Worm (Caenorhabditis elegans): ENCODE measurements around the gene ufd-3.
A peak's percentile ranks its signal among the peaks of the same experiment; 100 is the strongest.

The ufd-3 gene

ce11 chrII:9940430-9940829, at the start of gene ufd-3:
Gene ufd-3, plus strand, starts transcription at chrII:9940753.
- TF ChIP-seq ham-2 (GFP tag; optimal IDR thresholded peaks at IDR 0.05) (no peak), ceh-43 (GFP tag; optimal IDR thresholded peaks at IDR 0.05) (no peak), hlh-1 (tag; optimal IDR thresholded peaks at IDR 0.05) (peak; percentile 54), nhr-2 (tag; optimal IDR thresholded peaks at IDR 0.05) (no peak), pha-4 (tag; optimal IDR thresholded peaks at IDR 0.05) (peak; percentile 82), cnd-1 (tag; optimal IDR thresholded peaks at IDR 0.05) (peak; percentile 36), unc-120 (tag; optimal IDR thresholded peaks at IDR 0.05; ENCODE audit: poor library complexity, severe bottlenecking) (no peak), lin-13 (tag; optimal IDR thresholded peaks at IDR 0.05) (peak; percentile 81), elt-3 (tag; optimal IDR thresholded peaks at IDR 0.05) (no peak), nhr-237 (tag; optimal IDR thresholded peaks at IDR 0.05) (peak; percentile 76), M03D4.4 (tag; optimal IDR thresholded peaks at IDR 0.05) (no peak), mls-2 (tag; optimal IDR thresholded peaks at IDR 0.05) (no peak), lsy-2 (tag; optimal IDR thresholded peaks at IDR 0.05) (peak; percentile 81), zip-8 (tag; optimal IDR thresholded peaks at IDR 0.05) (no peak), blmp-1 (tag; optimal IDR thresholded peaks at IDR 0.05) (no peak), sem-2 (GFP tag; optimal IDR thresholded peaks at IDR 0.05) (no peak), nhr-28 (tag; optimal IDR thresholded peaks at IDR 0.05) (no peak), nhr-76 (tag; optimal IDR thresholded peaks at IDR 0.05) (no peak), ceh-83 (GFP tag; optimal IDR thresholded peaks at IDR 0.05) (no peak), tbx-8 (GFP tag; optimal IDR thresholded peaks at IDR 0.05) (no peak), unc-39 (tag; optimal IDR thresholded peaks at IDR 0.05) (no peak), ztf-11 (tag; optimal IDR thresholded peaks at IDR 0.05) (no peak), bed-3 (GFP tag; optimal IDR thresholded peaks at IDR 0.05) (no peak), ces-1 (GFP tag; optimal IDR thresholded peaks at IDR 0.05) (peak; percentile 61), flh-1 (GFP tag; optimal IDR thresholded peaks at IDR 0.05) (no peak), drap-1 (GFP tag; optimal IDR thresholded peaks at IDR 0.05) (peak; percentile 34), snpc-4 (tag; optimal IDR thresholded peaks at IDR 0.05) (no peak), elt-1 (tag; optimal IDR thresholded peaks at IDR 0.05; ENCODE audit: borderline replicate concordance, insufficient read depth) (no peak), mab-5 (tag; optimal IDR thresholded peaks at IDR 0.05) (no peak), mep-1 (tag; optimal IDR thresholded peaks at IDR 0.05) (peak; percentile 91), sptf-1 (tag; optimal IDR thresholded peaks at IDR 0.05) (peak; percentile 74), ceh-39 (tag; optimal IDR thresholded peaks at IDR 0.05) (no peak), unc-62 (GFP tag; optimal IDR thresholded peaks at IDR 0.05) (no peak), nhr-12 (tag; optimal IDR thresholded peaks at IDR 0.05) (no peak), lin-32 (GFP tag; optimal IDR thresholded peaks at IDR 0.05) (no peak)

- TF ChIP-seq lsy-2 (tag; optimal IDR thresholded peaks at IDR 0.05) = no peak
- no peak for TF ChIP-seq unc-39 (tag; optimal IDR thresholded peaks at IDR 0.05)
- peak; percentile 20 for TF ChIP-seq pha-4 (tag; optimal IDR thresholded peaks at IDR 0.05)
- peak; percentile 7 for TF ChIP-seq sptf-1 (tag; optimal IDR thresholded peaks at IDR 0.05)
- no peak for TF ChIP-seq drap-1 (GFP tag; optimal IDR thresholded peaks at IDR 0.05)
- no peak for TF ChIP-seq sem-2 (GFP tag; optimal IDR thresholded peaks at IDR 0.05)
- no peak for TF ChIP-seq nhr-76 (tag; optimal IDR thresholded peaks at IDR 0.05)
- no peak for TF ChIP-seq nhr-2 (tag; optimal IDR thresholded peaks at IDR 0.05)
Observed at ce11 chrII:9891031-9891689, 49.4 kb upstream of the ufd-3 start, which contains the start of gene vgln-1. Gene vgln-1, minus strand, starts transcription at chrII:9891081.

- TF ChIP-seq flh-1 (GFP tag; optimal IDR thresholded peaks at IDR 0.05) (no peak), ceh-39 (tag; optimal IDR thresholded peaks at IDR 0.05) (no peak), elt-1 (tag; optimal IDR thresholded peaks at IDR 0.05; ENCODE audit: borderline replicate concordance, insufficient read depth) (peak; percentile 96), nhr-2 (tag; optimal IDR thresholded peaks at IDR 0.05) (peak; percentile 4), nhr-12 (tag; optimal IDR thresholded peaks at IDR 0.05) (no peak), ham-2 (GFP tag; optimal IDR thresholded peaks at IDR 0.05) (peak; percentile 76), ceh-43 (GFP tag; optimal IDR thresholded peaks at IDR 0.05) (no peak), lsy-2 (tag; optimal IDR thresholded peaks at IDR 0.05) (no peak), unc-62 (GFP tag; optimal IDR thresholded peaks at IDR 0.05) (peak; percentile 42), elt-3 (tag; optimal IDR thresholded peaks at IDR 0.05) (no peak), lin-32 (GFP tag; optimal IDR thresholded peaks at IDR 0.05) (no peak)
Observed at ce11 chrII:9891823-9892222, 48.7 kb upstream of the ufd-3 start.

Data from whole organism, mixed stage, embryonic.